Fruit fly (Drosophila melanogaster) whole organism, embryonic: Measurements from ENCODE around the gene Ugt35A1.

ENCODE experiments used
- CG10274 ChIP-seq: fragments of 200-800 bp; sonication (Bioruptor generic); optimal IDR thresholded peaks from 3 replicates; lab custom pipeline; 2017; ENCODE audit warnings: missing biosample characterization, mild to moderate bottlenecking, missing genetic modification characterization
- CG10543 ChIP-seq: fragments of 200-800 bp; sonication (Bioruptor generic); optimal IDR thresholded peaks from 3 replicates; lab custom pipeline; 2017; ENCODE audit warnings: missing biosample characterization, mild to moderate bottlenecking, missing genetic modification characterization, moderate library complexity
- CG12391 ChIP-seq: fragments of 200-800 bp; sonication (Bioruptor generic); optimal IDR thresholded peaks from 3 replicates; lab custom pipeline; 2018; ENCODE audit warnings: missing biosample characterization, mild to moderate bottlenecking, missing genetic modification characterization, moderate library complexity
- CG13424 ChIP-seq: fragments of 200-800 bp; sonication (Bioruptor generic); optimal IDR thresholded peaks from 2 replicates; lab custom pipeline; 2019; ENCODE audit warnings: missing biosample characterization, mild to moderate bottlenecking, missing genetic modification characterization, moderate library complexity
- CG15073 ChIP-seq: fragments of 200-800 bp; sonication (Bioruptor generic); optimal IDR thresholded peaks from 2 replicates; lab custom pipeline; 2016; ENCODE audit warnings: missing biosample characterization, missing genetic modification characterization
- CG15269 ChIP-seq: fragments of 200-800 bp; sonication (Bioruptor generic); optimal IDR thresholded peaks from 2 replicates; lab custom pipeline; 2018; ENCODE audit warnings: missing biosample characterization, mild to moderate bottlenecking, missing genetic modification characterization, moderate library complexity
- CG1647 ChIP-seq: fragments of 200-800 bp; sonication (Bioruptor generic); optimal IDR thresholded peaks from 3 replicates; lab custom pipeline; 2016; ENCODE audit warnings: missing biosample characterization, missing genetic modification characterization
- CG2116 ChIP-seq: fragments of 200-800 bp; sonication (Bioruptor generic); optimal IDR thresholded peaks from 3 replicates; lab custom pipeline; 2018; ENCODE audit warnings: missing biosample characterization, mild to moderate bottlenecking, missing genetic modification characterization
- CG2120 ChIP-seq: fragments of 200-800 bp; sonication (Bioruptor generic); optimal IDR thresholded peaks from 3 replicates; lab custom pipeline; 2016; ENCODE audit warnings: missing biosample characterization, missing genetic modification characterization
- CG2712 ChIP-seq: fragments of 200-800 bp; optimal IDR thresholded peaks from 3 replicates; lab custom pipeline; 2019; ENCODE audit warnings: missing biosample characterization, mild to moderate bottlenecking, missing genetic modification characterization, moderate library complexity
- CG6272 ChIP-seq: fragments of 200-800 bp; sonication (Bioruptor generic); IDR thresholded peaks from 2 replicates; pipeline ENCODE4 v1.3.6; 2022; ENCODE audit warnings: missing biosample characterization, missing genetic modification characterization
- CG6654 ChIP-seq: fragments of 200-800 bp; sonication (Bioruptor generic); optimal IDR thresholded peaks from 2 replicates; lab custom pipeline; 2017; ENCODE audit warnings: missing biosample characterization, mild to moderate bottlenecking, missing genetic modification characterization
- CG6689 ChIP-seq: fragments of 200-800 bp; sonication (Bioruptor generic); IDR thresholded peaks from 2 replicates; pipeline ENCODE4 v1.3.6; 2022; ENCODE audit warnings: missing biosample characterization, missing genetic modification characterization
- CG8281 ChIP-seq: fragments of 200-800 bp; sonication (Bioruptor generic); optimal IDR thresholded peaks from 2 replicates; lab custom pipeline; 2018; ENCODE audit warnings: missing biosample characterization, mild to moderate bottlenecking, missing genetic modification characterization, moderate library complexity
- CG8478 ChIP-seq: fragments of >200 bp; optimal IDR thresholded peaks from 2 replicates; lab custom pipeline; 2018
- CG9797 ChIP-seq: fragments of 200-800 bp; sonication (Bioruptor generic); optimal IDR thresholded peaks from 3 replicates; lab custom pipeline; 2018; ENCODE audit warnings: missing biosample characterization, mild to moderate bottlenecking, missing genetic modification characterization
- D19B ChIP-seq: fragments of 200-800 bp; sonication (Bioruptor generic); optimal IDR thresholded peaks from 2 replicates; lab custom pipeline; 2017; ENCODE audit warnings: missing biosample characterization, mild to moderate bottlenecking, missing genetic modification characterization
- Drgx ChIP-seq: fragments of 200-800 bp; sonication (Bioruptor generic); IDR thresholded peaks from 2 replicates; pipeline ENCODE4 v1.3.6; 2022; ENCODE audit warnings: missing biosample characterization, missing genetic modification characterization
- Ets65A ChIP-seq: fragments of 200-800 bp; sonication (Bioruptor generic); peaks from one replicate; lab custom pipeline; 2016; ENCODE audit warnings: missing biosample characterization, missing genetic modification characterization
- H2.0 ChIP-seq: fragments of 200-800 bp; sonication (Bioruptor generic); IDR thresholded peaks from 2 replicates; pipeline ENCODE4 v1.3.6; 2022; ENCODE audit warnings: missing biosample characterization, missing genetic modification characterization
- HLHmδ ChIP-seq: fragments of 200-800 bp; sonication (Bioruptor generic); optimal IDR thresholded peaks from 2 replicates; lab custom pipeline; 2018; ENCODE audit warnings: missing biosample characterization, mild to moderate bottlenecking, missing genetic modification characterization, moderate library complexity
- Lpt ChIP-seq: fragments of >200 bp; optimal IDR thresholded peaks from 2 replicates; lab custom pipeline; 2018; ENCODE audit warnings: missing biosample characterization, missing genetic modification characterization
- NC2α ChIP-seq: fragments of 200-800 bp; sonication (Bioruptor generic); optimal IDR thresholded peaks from 2 replicates; lab custom pipeline; 2016; ENCODE audit warnings: missing biosample characterization, missing genetic modification characterization
- Sry-β ChIP-seq: fragments of 200-800 bp; sonication (Bioruptor generic); optimal IDR thresholded peaks from 2 replicates; lab custom pipeline; 2018; ENCODE audit warnings: missing biosample characterization, mild to moderate bottlenecking, missing genetic modification characterization, moderate library complexity
- Tbp ChIP-seq: fragments of >200 bp; optimal IDR thresholded peaks from 2 replicates; lab custom pipeline; 2018; ENCODE audit warnings: missing biosample characterization, missing genetic modification characterization
- Xrp1 ChIP-seq: fragments of 200-800 bp; sonication (Bioruptor generic); IDR thresholded peaks from 2 replicates; pipeline ENCODE4 v1.3.6; 2022; ENCODE audit warnings: missing biosample characterization, missing genetic modification characterization
- ab ChIP-seq: fragments of 200-800 bp; sonication (Bioruptor generic); optimal IDR thresholded peaks from 2 replicates; lab custom pipeline; 2016; ENCODE audit warnings: missing biosample characterization, missing genetic modification characterization
- al ChIP-seq: fragments of 200-800 bp; sonication (Bioruptor generic); IDR thresholded peaks from 2 replicates; pipeline ENCODE4 v1.3.6; 2022; ENCODE audit warnings: missing biosample characterization, missing genetic modification characterization
- ase ChIP-seq: fragments of 200-800 bp; sonication (Bioruptor generic); IDR thresholded peaks from 3 replicates; pipeline ENCODE4 v1.3.6; 2022; ENCODE audit warnings: missing biosample characterization, missing genetic modification characterization
- cas ChIP-seq: fragments of 200-800 bp; sonication (Bioruptor generic); IDR thresholded peaks from 2 replicates; pipeline ENCODE4 v1.3.6; 2022; ENCODE audit warnings: missing biosample characterization, missing genetic modification characterization
- chinmo ChIP-seq: fragments of 200-800 bp; sonication (Bioruptor generic); IDR thresholded peaks from 4 replicates; pipeline ENCODE4 v1.3.6; 2022; ENCODE audit warnings: missing biosample characterization, missing genetic modification characterization; ENCODE audit not compliant: partially characterized antibody
- fru ChIP-seq: fragments of >200 bp; optimal IDR thresholded peaks from 2 replicates; lab custom pipeline; 2017
- gcm ChIP-seq: fragments of 200-800 bp; sonication (Bioruptor generic); optimal IDR thresholded peaks from 2 replicates; lab custom pipeline; 2019; ENCODE audit warnings: missing biosample characterization, mild to moderate bottlenecking, missing genetic modification characterization, moderate library complexity
- gfzf ChIP-seq: fragments of 200-800 bp; sonication (Bioruptor generic); optimal IDR thresholded peaks from 2 replicates; lab custom pipeline; 2016; ENCODE audit warnings: missing biosample characterization, mild to moderate bottlenecking, missing genetic modification characterization, moderate library complexity
- hkb ChIP-seq, 2 experiments: fragments of 200-800 bp in 1 of 2; fragments of >200 bp in 1 of 2; sonication (Bioruptor generic) in 1 of 2; IDR thresholded peaks in 1 of 2; optimal IDR thresholded peaks in 1 of 2; 2 replicates each; pipeline versions ENCODE4 v1.3.6 to Lab custom; 2017 to 2022; ENCODE audit warnings: missing biosample characterization in 1 of 2, missing genetic modification characterization in 1 of 2
- kni ChIP-seq: fragments of 200-800 bp; sonication (Bioruptor generic); optimal IDR thresholded peaks from 3 replicates; lab custom pipeline; 2017; ENCODE audit warnings: mild to moderate bottlenecking, missing biosample characterization, missing genetic modification reagents, missing genetic modification characterization
- odd ChIP-seq: fragments of 200-800 bp; sonication (Bioruptor generic); optimal IDR thresholded peaks from 2 replicates; lab custom pipeline; 2017; ENCODE audit warnings: missing biosample characterization, mild to moderate bottlenecking, missing genetic modification characterization
- org-1 ChIP-seq: fragments of 200-800 bp; sonication (Bioruptor generic); optimal IDR thresholded peaks from 2 replicates; lab custom pipeline; 2017; ENCODE audit warnings: missing biosample characterization, missing genetic modification characterization
- pnt ChIP-seq: fragments of 200-800 bp; sonication (Bioruptor generic); optimal IDR thresholded peaks from 3 replicates; lab custom pipeline; 2016; ENCODE audit warnings: missing biosample characterization, missing genetic modification characterization
- ro ChIP-seq: fragments of 200-800 bp; sonication (Bioruptor generic); IDR thresholded peaks from 2 replicates; pipeline ENCODE4 v1.3.6; 2022; ENCODE audit warnings: missing biosample characterization, missing genetic modification characterization
- scrt ChIP-seq: fragments of 200-800 bp; sonication (Bioruptor generic); optimal IDR thresholded peaks from 2 replicates; lab custom pipeline; 2018; ENCODE audit warnings: missing biosample characterization, mild to moderate bottlenecking, missing genetic modification characterization, moderate library complexity
- seq ChIP-seq: fragments of 200-800 bp; sonication (Bioruptor generic); IDR thresholded peaks from 2 replicates; pipeline ENCODE4 v1.3.6; 2022; ENCODE audit warnings: missing biosample characterization, missing genetic modification characterization
- slou ChIP-seq: fragments of 200-800 bp; sonication (Bioruptor generic); optimal IDR thresholded peaks from 3 replicates; lab custom pipeline; 2016; ENCODE audit warnings: missing biosample characterization, missing genetic modification characterization
- tgo ChIP-seq: fragments of 200-800 bp; sonication (Bioruptor generic); IDR thresholded peaks from 3 replicates; pipeline ENCODE4 v1.3.6; 2022; ENCODE audit warnings: missing biosample characterization, missing genetic modification characterization
- tin ChIP-seq: fragments of 200-800 bp; sonication (Bioruptor generic); optimal IDR thresholded peaks from 3 replicates; lab custom pipeline; 2016; ENCODE audit warnings: missing biosample characterization, missing genetic modification characterization
- tup ChIP-seq: fragments of 200-800 bp; sonication (Bioruptor generic); optimal IDR thresholded peaks from 2 replicates; lab custom pipeline; 2016; ENCODE audit warnings: missing biosample characterization, mild to moderate bottlenecking, missing genetic modification characterization, moderate library complexity
- tx ChIP-seq: fragments of 200-800 bp; sonication (Bioruptor generic); optimal IDR thresholded peaks from 2 replicates; lab custom pipeline; 2016; ENCODE audit warnings: missing biosample characterization, missing genetic modification characterization
- unc-4 ChIP-seq: fragments of 200-800 bp; sonication (Bioruptor generic); IDR thresholded peaks from 2 replicates; pipeline ENCODE4 v1.3.6; 2022; ENCODE audit warnings: missing biosample characterization, missing genetic modification characterization; ENCODE audit not compliant: partially characterized antibody
- wdn ChIP-seq: fragments of 200-800 bp; sonication (Bioruptor generic); IDR thresholded peaks from 2 replicates; pipeline ENCODE4 v1.3.6; 2022; ENCODE audit warnings: missing biosample characterization, missing genetic modification characterization
- zfh1 ChIP-seq: fragments of 200-800 bp; sonication (Bioruptor generic); IDR thresholded peaks from 3 replicates; pipeline ENCODE4 v1.3.6; 2022; ENCODE audit warnings: missing biosample characterization, missing genetic modification characterization

Ugt35A1 gene

dm6 chr3R:11196648-11197388 lies 24.4 kb upstream of the Ugt35A1 start (continued):
- TF ChIP-seq HLHmδ (GFP tag; lab: Kevin White, UChicago) (no peak), CG8478 (lab: Kevin White, UChicago) (no peak), CG13424 (peak; percentile 99), Lpt (no peak), tin (peak; percentile 97), seq (GFP tag; lab: Robert Waterston, UW) (peak; percentile 98), Sry-β (GFP tag; lab: Kevin White, UChicago) (peak; percentile 64), ro (GFP tag; lab: Robert Waterston, UW) (peak; percentile 97), kni (GFP tag; lab: Kevin White, UChicago) (peak; percentile 92), tgo (GFP tag; lab: Robert Waterston, UW) (peak; percentile 99), al (peak; percentile 99), gcm (peak; percentile 97), CG6654 (GFP tag; lab: Kevin White, UChicago) (peak; percentile 95), CG6689 (GFP tag; lab: Robert Waterston, UW) (peak; percentile 99), Tbp (no peak), tx (GFP tag; lab: Kevin White, UChicago) (peak; percentile 81), CG15073 (peak; percentile 70), wdn (GFP tag; lab: Robert Waterston, UW) (peak; percentile 97), slou (GFP tag; lab: Kevin White, UChicago) (peak; percentile 98), Xrp1 (GFP tag; lab: Robert Waterston, UW) (peak; percentile 98), CG9797 (GFP tag; lab: Kevin White, UChicago) (peak; percentile 33), CG10543 (peak; percentile 97), fru (lab: Kevin White, UChicago) (no peak), pnt (peak; percentile 81), CG8281 (tag; lab: Kevin White, UChicago) (peak; percentile 93), scrt (GFP tag; lab: Kevin White, UChicago) (peak; percentile 99), zfh1 (peak; percentile 97), CG10274 (peak; percentile 93), org-1 (GFP tag; lab: Kevin White, UChicago) (peak; percentile 98), Ets65A (peak; percentile 99), CG2712 (peak; percentile 97), tup (GFP tag; lab: Kevin White, UChicago) (peak; percentile 69), odd (GFP tag; lab: Kevin White, UChicago) (peak; percentile 98), CG6272 (peak; percentile 96), CG2116 (GFP tag; lab: Kevin White, UChicago) (peak; percentile 79), gfzf (GFP tag; lab: Kevin White, UChicago) (peak; percentile 3), Drgx (peak; percentile 98), cas (peak; percentile 94), unc-4 (no peak), hkb (optimal IDR thresholded peaks at IDR 0.05; lab: Kevin White, UChicago) (no peak), hkb (GFP tag; IDR thresholded peaks at IDR 0.05; lab: Robert Waterston, UW) (peak; percentile 98), ase (GFP tag; lab: Robert Waterston, UW) (peak; percentile 97), CG15269 (tag; lab: Kevin White, UChicago) (peak; percentile 99), D19B (GFP tag; lab: Kevin White, UChicago) (peak; percentile 96), CG1647 (GFP tag; lab: Kevin White, UChicago) (peak; percentile 81), H2.0 (GFP tag; lab: Robert Waterston, UW) (peak; percentile 96), chinmo (GFP tag; lab: Robert Waterston, UW) (peak; percentile 78; the same call in 2 of the 4 replicates), ab (GFP tag; lab: Kevin White, UChicago) (no peak), CG2120 (peak; percentile 98), CG12391 (tag; lab: Kevin White, UChicago) (peak; percentile 99), NC2α (GFP tag; lab: Kevin White, UChicago) (peak; percentile 77)
